Worm (Caenorhabditis elegans) whole organism, late embryonic: Measurements from ENCODE around the gene K08D10.10.
"Not testable (repeated sequence)": the region's sequence is repeated elsewhere in the genome, so short reads cannot be mapped to it uniquely, and the experiment has no call there.

Experiments
- C08G9.2 ChIP-seq: sonication (generic microtip); optimal IDR thresholded peaks from 2 replicates; lab custom pipeline; 2016; ENCODE audit warnings: mild to moderate bottlenecking, missing genetic modification characterization, moderate library complexity, missing compliant biosample characterization
- F13H6.1 ChIP-seq: sonication (generic microtip); optimal IDR thresholded peaks from 2 replicates; lab custom pipeline; 2016; ENCODE audit warnings: missing genetic modification characterization, missing compliant biosample characterization
- K09A11.1 ChIP-seq: sonication (generic microtip); optimal IDR thresholded peaks from 2 replicates; lab custom pipeline; 2017; ENCODE audit warnings: antibody characterized with exemption, mild to moderate bottlenecking, missing genetic modification characterization, missing compliant biosample characterization; ENCODE audit not compliant: insufficient read depth
- Y22D7AL.16 ChIP-seq: sonication (generic microtip); optimal IDR thresholded peaks from 2 replicates; lab custom pipeline; 2016; ENCODE audit warnings: missing genetic modification characterization, missing compliant biosample characterization
- ahr-1 ChIP-seq: sonication (generic microtip); optimal IDR thresholded peaks from 2 replicates; lab custom pipeline; 2016; ENCODE audit warnings: missing genetic modification characterization, missing compliant biosample characterization
- ama-1 ChIP-seq: fragments of 150-350 bp; optimal IDR thresholded peaks from 2 replicates; lab custom pipeline; 2014
- ceh-14 ChIP-seq: sonication (generic microtip); optimal IDR thresholded peaks from 2 replicates; lab custom pipeline; 2016; ENCODE audit warnings: missing genotype, missing genetic modification characterization, missing compliant biosample characterization
- ceh-22 ChIP-seq: sonication (generic microtip); optimal IDR thresholded peaks from 2 replicates; lab custom pipeline; 2017; ENCODE audit warnings: missing biosample characterization, missing genetic modification characterization
- ceh-24 ChIP-seq: sonication (generic microtip); optimal IDR thresholded peaks from 2 replicates; lab custom pipeline; 2016; ENCODE audit warnings: mild to moderate bottlenecking, missing genetic modification characterization, missing compliant biosample characterization
- ceh-31 ChIP-seq: sonication (generic microtip); optimal IDR thresholded peaks from 2 replicates; lab custom pipeline; 2016; ENCODE audit warnings: missing genetic modification characterization, missing compliant biosample characterization
- ceh-34 ChIP-seq: sonication (generic microtip); optimal IDR thresholded peaks from 2 replicates; lab custom pipeline; 2016; ENCODE audit warnings: mild to moderate bottlenecking, missing genetic modification characterization, missing compliant biosample characterization
- ceh-45 ChIP-seq: fragments of 200-800 bp; sonication (Bioruptor generic); IDR thresholded peaks from 2 replicates; pipeline ENCODE4 v1.3.6; 2022; ENCODE audit warnings: missing genetic modification reagents, missing genetic modification characterization, missing compliant biosample characterization
- ceh-48 ChIP-seq: sonication (generic microtip); optimal IDR thresholded peaks from 2 replicates; lab custom pipeline; 2016; ENCODE audit warnings: missing genetic modification characterization, inconsistent platforms, missing compliant biosample characterization
- ceh-6 ChIP-seq: fragments of 200-800 bp; sonication (Bioruptor generic); optimal IDR thresholded peaks from 2 replicates; lab custom pipeline; 2018; ENCODE audit warnings: mild to moderate bottlenecking, missing genetic modification characterization, missing compliant biosample characterization
- ceh-9 ChIP-seq: sonication (generic microtip); optimal IDR thresholded peaks from 2 replicates; lab custom pipeline; 2016; ENCODE audit warnings: mild to moderate bottlenecking, missing genetic modification characterization, inconsistent platforms, missing compliant biosample characterization
- dmd-4 ChIP-seq: sonication (generic microtip); optimal IDR thresholded peaks from 2 replicates; lab custom pipeline; 2016; ENCODE audit warnings: borderline replicate concordance, missing genetic modification characterization, missing compliant biosample characterization
- dve-1 ChIP-seq: sonication (generic microtip); optimal IDR thresholded peaks from 2 replicates; lab custom pipeline; 2017; ENCODE audit warnings: antibody characterized with exemption, mild to moderate bottlenecking, missing genetic modification characterization, missing compliant biosample characterization
- elt-4 ChIP-seq: sonication (generic microtip); optimal IDR thresholded peaks from 2 replicates; lab custom pipeline; 2016; ENCODE audit warnings: missing genetic modification characterization, missing compliant biosample characterization
- ets-4 ChIP-seq: sonication (generic microtip); optimal IDR thresholded peaks from 2 replicates; lab custom pipeline; 2016; ENCODE audit warnings: missing genetic modification characterization, missing compliant biosample characterization
- fax-1 ChIP-seq: sonication (generic microtip); optimal IDR thresholded peaks from 2 replicates; lab custom pipeline; 2016; ENCODE audit warnings: missing genotype, missing genetic modification characterization, missing compliant biosample characterization
- fkh-6 ChIP-seq: sonication (generic microtip); optimal IDR thresholded peaks from 2 replicates; lab custom pipeline; 2016; ENCODE audit warnings: missing genetic modification characterization, missing compliant biosample characterization
- hlh-13 ChIP-seq: fragments of 200-800 bp; sonication (Bioruptor generic); optimal IDR thresholded peaks from 2 replicates; lab custom pipeline; 2018; ENCODE audit warnings: mild to moderate bottlenecking, missing genetic modification characterization, missing compliant biosample characterization
- hlh-30 ChIP-seq: sonication (generic microtip); optimal IDR thresholded peaks from 2 replicates; lab custom pipeline; 2017; ENCODE audit warnings: antibody characterized with exemption, missing genetic modification characterization, missing compliant biosample characterization; ENCODE audit not compliant: insufficient read depth
- hlh-8 ChIP-seq: sonication (generic microtip); optimal IDR thresholded peaks from 2 replicates; lab custom pipeline; 2016; ENCODE audit warnings: missing genotype, missing genetic modification characterization, missing compliant biosample characterization
- lin-11 ChIP-seq: fragments of 200-800 bp; sonication (Bioruptor generic); optimal IDR thresholded peaks from 2 replicates; lab custom pipeline; 2018; ENCODE audit warnings: mild to moderate bottlenecking, missing genetic modification characterization, missing compliant biosample characterization
- mec-3 ChIP-seq: sonication (generic microtip); optimal IDR thresholded peaks from 2 replicates; lab custom pipeline; 2016; ENCODE audit warnings: borderline replicate concordance, missing genetic modification characterization, missing compliant biosample characterization
- nfya-1 ChIP-seq: sonication (generic microtip); optimal IDR thresholded peaks from 2 replicates; lab custom pipeline; 2017; ENCODE audit warnings: missing genetic modification characterization, mild to moderate bottlenecking, missing compliant biosample characterization, antibody characterized with exemption, moderate library complexity
- nhr-232 ChIP-seq: sonication (generic microtip); optimal IDR thresholded peaks from 2 replicates; lab custom pipeline; 2016; ENCODE audit warnings: missing genetic modification characterization, missing compliant biosample characterization
- npax-4 ChIP-seq: sonication (generic microtip); optimal IDR thresholded peaks from 2 replicates; lab custom pipeline; 2016; ENCODE audit warnings: missing genetic modification characterization, missing compliant biosample characterization
- odd-2 ChIP-seq: sonication (generic microtip); optimal IDR thresholded peaks from 2 replicates; lab custom pipeline; 2017; ENCODE audit warnings: antibody characterized with exemption, mild to moderate bottlenecking, missing genetic modification characterization, missing compliant biosample characterization
- pag-3 ChIP-seq: sonication (generic microtip); optimal IDR thresholded peaks from 2 replicates; lab custom pipeline; 2016; ENCODE audit warnings: missing compliant biosample characterization, missing genetic modification characterization, borderline replicate concordance
- pat-9 ChIP-seq: fragments of 200-800 bp; sonication (Bioruptor generic); optimal IDR thresholded peaks from 2 replicates; lab custom pipeline; 2018; ENCODE audit warnings: mild to moderate bottlenecking, missing genetic modification characterization, moderate library complexity, missing compliant biosample characterization
- pha-2 ChIP-seq: sonication (generic microtip); optimal IDR thresholded peaks from 2 replicates; lab custom pipeline; 2017; ENCODE audit warnings: mild to moderate bottlenecking, missing genetic modification characterization, missing compliant biosample characterization
- pha-4 ChIP-seq: fragments of 150-350 bp; optimal IDR thresholded peaks from 2 replicates; lab custom pipeline; 2018; ENCODE audit warnings: missing biosample characterization, missing genetic modification reagents, missing genetic modification characterization
- pqm-1 ChIP-seq: sonication (generic microtip); optimal IDR thresholded peaks from 2 replicates; lab custom pipeline; 2016; ENCODE audit warnings: missing genetic modification characterization, missing compliant biosample characterization
- ref-2 ChIP-seq: sonication (generic microtip); optimal IDR thresholded peaks from 2 replicates; lab custom pipeline; 2016; ENCODE audit warnings: missing genetic modification characterization, missing compliant biosample characterization
- rnt-1 ChIP-seq: sonication (generic microtip); optimal IDR thresholded peaks from 2 replicates; lab custom pipeline; 2016; ENCODE audit warnings: missing genetic modification characterization, missing compliant biosample characterization
- sdc-2 ChIP-seq: sonication (generic microtip); optimal IDR thresholded peaks from 2 replicates; lab custom pipeline; 2016; ENCODE audit warnings: missing genotype, missing genetic modification characterization, missing compliant biosample characterization
- sox-4 ChIP-seq: sonication (generic microtip); optimal IDR thresholded peaks from 2 replicates; lab custom pipeline; 2017; ENCODE audit warnings: mild to moderate bottlenecking, missing genetic modification characterization, inconsistent platforms, missing compliant biosample characterization
- tbx-7 ChIP-seq: sonication (generic microtip); optimal IDR thresholded peaks from 2 replicates; lab custom pipeline; 2016; ENCODE audit warnings: missing genotype, missing genetic modification characterization, missing compliant biosample characterization
- ttx-3 ChIP-seq: sonication (generic microtip); optimal IDR thresholded peaks from 2 replicates; lab custom pipeline; 2016; ENCODE audit warnings: missing genetic modification reagents, missing genetic modification characterization, missing compliant biosample characterization
- unc-42 ChIP-seq: sonication (generic microtip); optimal IDR thresholded peaks from 2 replicates; lab custom pipeline; 2016; ENCODE audit warnings: missing genotype, missing genetic modification characterization, missing compliant biosample characterization
- unc-55 ChIP-seq: sonication (generic microtip); optimal IDR thresholded peaks from 2 replicates; lab custom pipeline; 2017; ENCODE audit warnings: missing biosample characterization, missing genetic modification reagents, missing genetic modification characterization
- ztf-16 ChIP-seq: sonication (generic microtip); optimal IDR thresholded peaks from 2 replicates; lab custom pipeline; 2017; ENCODE audit warnings: missing genetic modification characterization, missing compliant biosample characterization

K08D10.10 gene

ce11 chrIV:4121055-4121454 lies 31.0 kb upstream of the K08D10.10 start:
- TF ChIP-seq dve-1 (tag; lab: Kevin White, UChicago) (no peak), ceh-31 (tag; lab: Kevin White, UChicago) (no peak), fkh-6 (tag; lab: Kevin White, UChicago) (no peak), ama-1 (lab: Kevin White, UChicago) (no peak), ets-4 (no peak), pat-9 (no peak), odd-2 (no peak), ztf-16 (no peak), sdc-2 (tag; lab: Kevin White, UChicago) (no peak), pha-2 (tag; lab: Kevin White, UChicago) (no peak), dmd-4 (no peak), nfya-1 (tag; lab: Kevin White, UChicago) (no peak)

ce11 chrIV:4123083-4123482 lies 29.0 kb upstream of the K08D10.10 start, which contains the start of gene mul-1:
Gene mul-1, minus strand, starts transcription at chrIV:4123166.
- TF ChIP-seq ztf-16 (no peak), tbx-7 (no peak), ttx-3 (tag; lab: Kevin White, UChicago) (no peak)

ce11 chrIV:4125657-4126056 lies 26.4 kb upstream of the K08D10.10 start, which contains the start of gene F49F1.7:
Gene F49F1.7, minus strand, starts transcription at chrIV:4125757.
- TF ChIP-seq ceh-6 (GFP tag; lab: Kevin White, UChicago); lin-11 (tag; lab: Kevin White, UChicago); nhr-232 (tag; lab: Kevin White, UChicago): not testable (repeated sequence)

- no peak for TF ChIP-seq pag-3 (tag; lab: Kevin White, UChicago)
- no peak for TF ChIP-seq npax-4
- TF ChIP-seq F13H6.1 (tag; lab: Kevin White, UChicago) = no peak
- TF ChIP-seq ceh-9 = no peak
- no peak for TF ChIP-seq ama-1 (lab: Kevin White, UChicago)
- no peak for TF ChIP-seq ceh-48 (tag; lab: Kevin White, UChicago)
- no peak for TF ChIP-seq hlh-13 (GFP tag; lab: Kevin White, UChicago)
- TF ChIP-seq mec-3 (tag; lab: Kevin White, UChicago) = no peak
- no peak for TF ChIP-seq Y22D7AL.16 (tag; lab: Kevin White, UChicago)
- no peak for TF ChIP-seq K09A11.1 (tag; lab: Kevin White, UChicago)
- no peak for TF ChIP-seq ceh-34 (tag; lab: Kevin White, UChicago)
- TF ChIP-seq pqm-1 (tag; lab: Kevin White, UChicago) = no peak
- no peak for TF ChIP-seq ttx-3 (tag; lab: Kevin White, UChicago)
- TF ChIP-seq sox-4 (tag; lab: Kevin White, UChicago) = no peak
- TF ChIP-seq ceh-22 (tag; lab: Kevin White, UChicago) = no peak
- TF ChIP-seq rnt-1 = no peak
- no peak for TF ChIP-seq C08G9.2 (tag; lab: Kevin White, UChicago)
- TF ChIP-seq ahr-1 (tag; lab: Kevin White, UChicago) = no peak
- no peak for TF ChIP-seq lin-11 (tag; lab: Kevin White, UChicago)
- no peak for TF ChIP-seq pha-4
Observed at ce11 chrIV:4135744-4136143, 16.3 kb upstream of the K08D10.10 start, which contains the start of gene F49F1.17. Gene F49F1.17, minus strand, starts transcription at chrIV:4135844.

ce11 chrIV:4137472-4137871 lies 14.6 kb upstream of the K08D10.10 start, which contains the start of gene F49F1.9:
Gene F49F1.9, minus strand, starts transcription at chrIV:4137572.
- TF ChIP-seq elt-4 (tag; lab: Kevin White, UChicago) (no peak), ceh-34 (tag; lab: Kevin White, UChicago) (no peak), unc-55 (GFP tag; lab: Kevin White, UChicago) (no peak), ceh-45 (no peak), npax-4 (no peak), fkh-6 (tag; lab: Kevin White, UChicago) (no peak), ref-2 (tag; lab: Kevin White, UChicago) (no peak), hlh-30 (no peak), hlh-8 (tag; lab: Kevin White, UChicago) (no peak), fax-1 (tag; lab: Kevin White, UChicago) (no peak), ceh-14 (no peak), ceh-24 (tag; lab: Kevin White, UChicago) (no peak), dmd-4 (no peak), ttx-3 (tag; lab: Kevin White, UChicago) (no peak), C08G9.2 (tag; lab: Kevin White, UChicago) (no peak), unc-42 (tag; lab: Kevin White, UChicago) (no peak), ceh-48 (tag; lab: Kevin White, UChicago) (no peak), ztf-16 (no peak), Y22D7AL.16 (tag; lab: Kevin White, UChicago) (no peak)
- TF ChIP-seq, all 69 proteins: peak for 0
